Worm (Caenorhabditis elegans) whole organism, young adult: ENCODE measurements around the gene srsx-24.

Experiments
- B0019.2 ChIP-seq: fragments of 200-800 bp; sonication (Bioruptor generic); conservative IDR thresholded peaks from 2 replicates; pipeline ENCODE4 v1.3.6; 2022; ENCODE audit warnings: missing genetic modification reagents, missing genetic modification characterization, missing compliant biosample characterization
- B0035.1 ChIP-seq: sonication (generic microtip); optimal IDR thresholded peaks from 2 replicates; lab custom pipeline; 2016; ENCODE audit warnings: missing genetic modification characterization, mild to moderate bottlenecking, missing compliant biosample characterization, missing genotype, missing genetic modification reagents
- B0261.1 ChIP-seq: sonication (generic microtip); optimal IDR thresholded peaks from 2 replicates; lab custom pipeline; 2016; ENCODE audit warnings: mild to moderate bottlenecking, missing genetic modification characterization, moderate library complexity, missing compliant biosample characterization
- C06A6.2 ChIP-seq: fragments of 200-800 bp; sonication (Bioruptor generic); conservative IDR thresholded peaks from 2 replicates; pipeline ENCODE4 v1.3.6; 2022; ENCODE audit warnings: missing genetic modification characterization, missing compliant biosample characterization
- F22D6.2 ChIP-seq: sonication (generic microtip); optimal IDR thresholded peaks from 2 replicates; lab custom pipeline; 2016; ENCODE audit warnings: mild to moderate bottlenecking, missing genetic modification characterization, missing compliant biosample characterization
- F23B12.7 ChIP-seq: sonication (generic microtip); optimal IDR thresholded peaks from 2 replicates; lab custom pipeline; 2017; ENCODE audit warnings: missing genetic modification characterization, mild to moderate bottlenecking, missing compliant biosample characterization, antibody characterized with exemption, moderate library complexity; ENCODE audit not compliant: insufficient read depth
- F33H1.4 ChIP-seq: fragments of 200-800 bp; sonication (Bioruptor generic); IDR thresholded peaks from 2 replicates; pipeline ENCODE4 v1.3.6; 2022; ENCODE audit warnings: missing genetic modification reagents, missing genetic modification characterization, missing compliant biosample characterization
- F39B2.1 ChIP-seq: fragments of 200-800 bp; sonication (Bioruptor generic); IDR thresholded peaks from 2 replicates; pipeline ENCODE4 v1.3.6; 2022; ENCODE audit warnings: missing genetic modification reagents, missing genetic modification characterization, missing compliant biosample characterization
- F49E8.2 ChIP-seq: sonication (generic microtip); optimal IDR thresholded peaks from 3 replicates; lab custom pipeline; 2017; ENCODE audit warnings: missing genetic modification characterization, mild to moderate bottlenecking, missing compliant biosample characterization, antibody characterized with exemption, moderate library complexity; ENCODE audit not compliant: insufficient read depth
- F55B11.4 ChIP-seq: sonication (generic microtip); optimal IDR thresholded peaks from 2 replicates; lab custom pipeline; 2016; ENCODE audit warnings: missing compliant biosample characterization, missing genetic modification characterization, borderline replicate concordance; ENCODE audit not compliant: insufficient read depth
- K11D2.4 ChIP-seq: fragments of 200-800 bp; sonication (Bioruptor generic); IDR thresholded peaks from 2 replicates; pipeline ENCODE4 v1.3.6; 2022; ENCODE audit warnings: missing genetic modification reagents, missing genetic modification characterization, missing compliant biosample characterization
- T26A5.8 ChIP-seq: sonication (generic microtip); optimal IDR thresholded peaks from 2 replicates; lab custom pipeline; 2016; ENCODE audit warnings: missing genetic modification characterization, missing compliant biosample characterization
- Y56A3A.18 ChIP-seq: fragments of 200-800 bp; sonication (Bioruptor generic); IDR thresholded peaks from 2 replicates; pipeline ENCODE4 v1.3.6; 2022; ENCODE audit warnings: missing genetic modification reagents, missing genetic modification characterization, missing compliant biosample characterization
- ZK185.1 ChIP-seq: sonication (generic microtip); optimal IDR thresholded peaks from 2 replicates; lab custom pipeline; 2016; ENCODE audit warnings: mild to moderate bottlenecking, missing genetic modification characterization, missing compliant biosample characterization; ENCODE audit not compliant: poor library complexity, severe bottlenecking
- ama-1 ChIP-seq, 3 experiments: fragments of 150-350 bp in 1 of 3; sonication (generic microtip) in 2 of 3; optimal IDR thresholded peaks; 2 replicates each; lab custom pipeline; 2014 to 2018; ENCODE audit warnings: missing biosample characterization in 2 of 3, missing genetic modification characterization in 2 of 3, missing genetic modification reagents in 2 of 3
- bed-1 ChIP-seq: fragments of 200-800 bp; sonication (Bioruptor generic); IDR thresholded peaks from 2 replicates; pipeline ENCODE4 v1.3.6; 2022; ENCODE audit warnings: missing genetic modification reagents, missing genetic modification characterization, missing compliant biosample characterization
- cebp-2 ChIP-seq: fragments of 200-800 bp; sonication (Bioruptor generic); IDR thresholded peaks from 2 replicates; pipeline ENCODE4 v1.3.6; 2022; ENCODE audit warnings: missing genetic modification characterization, missing compliant biosample characterization
- ceh-40 ChIP-seq: fragments of 200-800 bp; sonication (Bioruptor generic); IDR thresholded peaks from 2 replicates; pipeline ENCODE4 v1.3.6; 2022; ENCODE audit warnings: missing genetic modification characterization, missing compliant biosample characterization
- chd-7 ChIP-seq: sonication (generic microtip); optimal IDR thresholded peaks from 2 replicates; lab custom pipeline; 2016; ENCODE audit warnings: mild to moderate bottlenecking, missing genetic modification characterization, moderate library complexity, missing compliant biosample characterization
- die-1 ChIP-seq: sonication (generic microtip); optimal IDR thresholded peaks from 2 replicates; lab custom pipeline; 2016; ENCODE audit warnings: missing genotype, mild to moderate bottlenecking, missing genetic modification characterization, missing compliant biosample characterization
- dpff-1 ChIP-seq: sonication (generic microtip); optimal IDR thresholded peaks from 2 replicates; lab custom pipeline; 2017; ENCODE audit warnings: mild to moderate bottlenecking, missing genetic modification characterization, missing compliant biosample characterization
- ekl-4 ChIP-seq: fragments of 200-800 bp; sonication (Bioruptor generic); IDR thresholded peaks from 2 replicates; pipeline ENCODE4 v1.3.6; 2022; ENCODE audit warnings: missing genetic modification reagents, missing genetic modification characterization, missing compliant biosample characterization
- ets-4 ChIP-seq: fragments of 200-800 bp; sonication (Bioruptor generic); optimal IDR thresholded peaks from 2 replicates; lab custom pipeline; 2018; ENCODE audit warnings: mild to moderate bottlenecking, missing genetic modification characterization, missing compliant biosample characterization
- hrde-1 ChIP-seq: sonication (generic microtip); optimal IDR thresholded peaks from 2 replicates; lab custom pipeline; 2016; ENCODE audit warnings: missing genetic modification characterization, mild to moderate bottlenecking, missing compliant biosample characterization, moderate library complexity, missing genotype, missing genetic modification reagents, borderline replicate concordance
- lin-26 ChIP-seq: fragments of 200-800 bp; sonication (Bioruptor generic); IDR thresholded peaks from 2 replicates; pipeline ENCODE4 v1.3.6; 2022; ENCODE audit warnings: missing genetic modification reagents, missing genetic modification characterization, missing compliant biosample characterization
- lin-40 ChIP-seq: sonication (generic microtip); optimal IDR thresholded peaks from 2 replicates; lab custom pipeline; 2016; ENCODE audit warnings: missing genetic modification characterization, mild to moderate bottlenecking, missing compliant biosample characterization, missing genotype, missing genetic modification reagents
- lsl-1 ChIP-seq: fragments of 200-800 bp; sonication (Bioruptor generic); optimal IDR thresholded peaks from 2 replicates; lab custom pipeline; 2018; ENCODE audit warnings: mild to moderate bottlenecking, missing genetic modification characterization, moderate library complexity, missing compliant biosample characterization
- lsy-27 ChIP-seq: sonication (generic microtip); optimal IDR thresholded peaks from 2 replicates; lab custom pipeline; 2017; ENCODE audit warnings: missing genetic modification characterization, mild to moderate bottlenecking, missing compliant biosample characterization, antibody characterized with exemption, missing genotype, borderline replicate concordance; ENCODE audit not compliant: insufficient read depth
- madf-10 ChIP-seq: sonication (generic microtip); optimal IDR thresholded peaks from 2 replicates; lab custom pipeline; 2016; ENCODE audit warnings: mild to moderate bottlenecking, missing genetic modification characterization, missing compliant biosample characterization
- madf-8 ChIP-seq: fragments of 200-800 bp; sonication (Bioruptor generic); conservative IDR thresholded peaks from 2 replicates; pipeline ENCODE4 v1.3.6; 2022; ENCODE audit warnings: missing genetic modification reagents, missing genetic modification characterization, missing compliant biosample characterization
- mes-4 ChIP-seq: sonication (generic microtip); optimal IDR thresholded peaks from 2 replicates; lab custom pipeline; 2016; ENCODE audit warnings: missing genotype, missing genetic modification characterization, missing compliant biosample characterization
- nfyb-1 ChIP-seq: fragments of 200-800 bp; sonication (Bioruptor generic); IDR thresholded peaks from 2 replicates; pipeline ENCODE4 v1.3.6; 2022; ENCODE audit warnings: missing genetic modification reagents, missing genetic modification characterization, missing compliant biosample characterization
- nhr-80 ChIP-seq: sonication (generic microtip); optimal IDR thresholded peaks from 2 replicates; lab custom pipeline; 2016; ENCODE audit warnings: missing genetic modification characterization, missing compliant biosample characterization
- rec-8 ChIP-seq, 2 experiments: sonication (generic microtip); optimal IDR thresholded peaks; 2 replicates each; lab custom pipeline; 2016; ENCODE audit warnings: mild to moderate bottlenecking in 2 of 2, missing genetic modification characterization in 2 of 2, missing genetic modification reagents in 2 of 2, missing genotype in 2 of 2, missing biosample characterization in 1 of 2, missing compliant biosample characterization in 1 of 2, moderate library complexity in 1 of 2
- sdz-38 ChIP-seq: sonication (generic microtip); optimal IDR thresholded peaks from 2 replicates; lab custom pipeline; 2016; ENCODE audit warnings: missing genotype, missing genetic modification characterization, missing compliant biosample characterization
- sptf-2 ChIP-seq: fragments of 200-800 bp; sonication (Bioruptor generic); optimal IDR thresholded peaks from 2 replicates; lab custom pipeline; 2018; ENCODE audit warnings: mild to moderate bottlenecking, missing genetic modification characterization, missing compliant biosample characterization
- tbx-9 ChIP-seq: sonication (generic microtip); optimal IDR thresholded peaks from 2 replicates; lab custom pipeline; 2016; ENCODE audit warnings: borderline replicate concordance, missing genetic modification characterization, inconsistent platforms, missing compliant biosample characterization
- ztf-26 ChIP-seq: sonication (generic microtip); optimal IDR thresholded peaks from 2 replicates; lab custom pipeline; 2017; ENCODE audit warnings: missing genetic modification characterization, missing compliant biosample characterization
- ztf-6 ChIP-seq: fragments of 200-800 bp; sonication (Bioruptor generic); IDR thresholded peaks from 2 replicates; pipeline ENCODE4 v1.3.6; 2022; ENCODE audit warnings: missing genetic modification reagents, missing genetic modification characterization, missing compliant biosample characterization

The srsx-24 gene

DNA sequence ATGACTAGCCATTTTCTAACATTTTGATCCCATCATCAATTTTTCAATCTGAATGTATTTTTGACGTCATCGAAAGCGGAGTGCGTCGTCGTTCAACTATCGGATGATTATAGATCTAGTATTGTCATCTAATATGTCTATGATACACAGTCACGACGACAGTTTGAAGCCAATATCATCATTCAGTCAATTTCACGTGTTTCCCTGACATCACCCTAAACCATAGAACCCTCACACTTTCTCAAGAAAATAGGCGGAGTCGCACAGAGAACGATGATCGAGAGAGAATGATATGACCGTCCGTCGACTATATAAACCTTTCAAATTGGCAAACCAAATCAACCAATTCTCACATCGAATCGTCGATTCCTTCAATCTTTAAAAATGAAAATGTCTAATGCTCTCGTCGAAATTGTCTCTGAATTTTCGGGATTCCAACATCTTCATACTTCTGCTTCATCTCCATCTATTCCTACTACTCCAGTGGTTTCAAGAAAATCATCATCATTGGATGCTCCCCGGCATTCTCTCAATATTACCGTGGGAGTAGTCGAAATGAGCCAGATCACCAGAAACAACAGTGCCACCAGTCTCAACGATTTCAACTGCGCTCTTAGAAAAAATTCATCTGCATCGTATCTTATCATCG lies 36.6 kb upstream of the srsx-24 start, which contains the start of gene F18E3.13 (continued):
- TF ChIP-seq chd-7 (tag; lab: Kevin White, UChicago) = peak; percentile 7
- peak; percentile 34; the same call in 1 of the 2 replicates for TF ChIP-seq C06A6.2
- peak; percentile 74 for TF ChIP-seq nfyb-1 (GFP tag; lab: Robert Waterston, UW)
- TF ChIP-seq F22D6.2 (tag; lab: Kevin White, UChicago) = peak; percentile 21
- 0 out of 2 replicates have a peak, but pooled peaks have one; percentile 13 for TF ChIP-seq K11D2.4

DNA sequence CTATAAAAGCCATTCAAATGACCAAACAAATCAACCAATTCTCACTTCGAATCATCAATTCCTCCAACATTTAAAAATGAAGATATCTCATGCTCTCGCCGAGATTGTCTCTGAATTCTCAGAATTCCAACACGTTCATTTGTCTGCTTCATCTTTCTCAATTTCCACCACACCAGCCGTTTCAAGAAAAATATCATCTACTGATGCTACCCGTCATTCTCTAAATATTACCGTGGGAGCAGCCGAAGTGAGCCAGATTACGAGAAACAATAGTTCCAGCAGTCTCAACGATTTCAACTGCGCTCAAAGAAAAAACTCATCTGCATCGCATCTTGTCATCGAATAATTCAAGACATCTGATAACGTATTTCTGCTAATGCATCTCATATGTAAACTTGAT lies 35.6 kb upstream of the srsx-24 start, which contains the start of gene F18E3.12:
Gene F18E3.12, plus strand, starts transcription at position 77 of the 400 bp plus-strand sequence.
- peak; percentile 94 for TF ChIP-seq ama-1 (optimal IDR thresholded peaks at IDR 0.05; lab: Kevin White, UChicago)
- no peak for TF ChIP-seq ama-1 (GFP tag; optimal IDR thresholded peaks at IDR 0.05; lab: Kevin White, UChicago)
- TF ChIP-seq F39B2.1 (GFP tag; lab: Robert Waterston, UW) = no peak
- TF ChIP-seq, all 124 proteins: peak for 1

DNA sequence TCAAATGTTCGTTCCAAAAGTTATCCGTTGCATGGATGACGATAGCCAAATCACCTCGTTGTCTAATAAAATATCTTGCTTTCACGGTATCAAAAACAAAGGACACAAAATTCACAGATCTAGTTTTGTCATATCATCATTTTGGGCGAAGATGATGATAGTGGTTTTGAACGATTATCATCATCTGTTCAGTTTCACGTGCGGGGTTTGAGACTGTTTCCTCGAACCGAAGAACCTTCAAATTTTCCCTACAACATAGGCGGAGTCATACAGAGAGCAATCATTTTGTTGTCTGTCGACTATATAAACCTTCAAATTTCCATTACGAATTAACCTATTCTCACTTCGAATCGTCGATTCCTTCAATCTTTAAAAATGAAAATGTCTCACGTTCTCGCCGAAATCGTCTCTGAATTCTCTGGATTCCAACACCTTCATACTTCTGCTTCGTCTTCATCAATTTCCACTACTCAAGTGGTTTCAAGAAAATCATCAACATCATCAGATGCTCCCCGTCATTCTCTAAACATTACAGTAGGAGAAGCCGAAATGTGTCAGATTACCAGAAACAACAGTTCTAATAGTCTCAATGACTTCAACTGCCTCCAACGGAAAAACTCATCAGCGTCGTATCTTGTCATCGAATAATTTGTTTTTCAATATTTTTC lies 34.0 kb upstream of the srsx-24 start, which contains the start of gene F18E3.11:
Gene F18E3.11, plus strand, starts transcription at position 376 of the 668 bp plus-strand sequence.
- peak; percentile 97 for TF ChIP-seq ama-1 (optimal IDR thresholded peaks at IDR 0.05; lab: Kevin White, UChicago)
- no peak for TF ChIP-seq ama-1 (GFP tag; optimal IDR thresholded peaks at IDR 0.05; lab: Kevin White, UChicago)
- TF ChIP-seq lin-40 = peak; percentile 48
- TF ChIP-seq ztf-26 (tag; lab: Kevin White, UChicago) = peak; percentile 57
- TF ChIP-seq F23B12.7 = no peak
- 0 out of 2 replicates have a peak, but pooled peaks have one; percentile 15 for TF ChIP-seq C06A6.2

DNA sequence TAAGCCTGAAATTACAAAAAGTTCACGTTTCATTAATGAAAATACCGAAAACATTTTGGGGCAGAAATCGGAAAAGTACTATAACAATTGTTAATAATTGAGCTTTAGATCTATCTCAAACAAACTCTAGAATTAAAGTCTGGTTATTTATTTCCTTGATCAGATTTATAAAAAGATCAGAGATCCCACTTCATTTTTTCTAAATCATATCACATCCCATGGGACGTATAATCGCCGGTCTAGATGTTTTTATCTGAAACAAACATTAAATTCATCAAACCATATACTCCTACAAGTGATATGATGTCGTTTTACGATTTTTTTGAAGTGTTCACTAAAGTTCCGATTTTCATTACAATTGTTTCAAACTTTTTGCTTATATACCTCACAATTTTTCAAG lies 32.4 kb upstream of the srsx-24 start, which contains the start of gene str-41:
Gene str-41, plus strand, starts transcription at position 301 of the 400 bp plus-strand sequence.
- TF ChIP-seq F49E8.2 (no peak), ztf-6 (GFP tag; lab: Robert Waterston, UW) (no peak), ets-4 (GFP tag; lab: Kevin White, UChicago) (no peak), B0035.1 (tag; lab: Kevin White, UChicago) (no peak), lsl-1 (no peak), ceh-40 (GFP tag; lab: Robert Waterston, UW) (no peak), madf-8 (GFP tag; lab: Robert Waterston, UW) (no peak), ZK185.1 (tag; lab: Kevin White, UChicago) (no peak), nfyb-1 (GFP tag; lab: Robert Waterston, UW) (no peak), F55B11.4 (tag; lab: Kevin White, UChicago) (no peak), nhr-80 (no peak), B0261.1 (no peak), cebp-2 (no peak)

DNA sequence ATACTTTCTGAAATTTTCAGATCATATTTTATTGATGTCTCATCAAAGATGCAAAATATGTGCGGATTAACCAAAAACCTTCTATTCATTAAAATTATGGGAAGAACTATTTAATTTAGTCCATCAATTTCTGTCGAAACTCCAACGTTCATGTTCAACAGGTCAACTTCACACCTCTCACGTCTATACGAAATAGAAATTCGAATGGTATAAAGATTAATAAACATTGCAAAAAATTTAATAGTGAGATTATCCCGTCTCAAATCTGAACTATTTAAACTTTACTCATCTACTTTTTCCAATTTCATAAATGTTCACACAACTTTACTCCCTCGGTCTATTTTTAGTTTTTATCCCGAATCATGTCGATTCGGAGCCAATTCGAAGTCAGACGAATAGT lies 30.3 kb upstream of the srsx-24 start, which contains the start of gene R13D7.2:
Gene R13D7.2, plus strand, starts transcription at position 301 of the 400 bp plus-strand sequence.
- TF ChIP-seq mes-4 (tag; lab: Kevin White, UChicago) (no peak), Y56A3A.18 (no peak), bed-1 (GFP tag; lab: Robert Waterston, UW) (no peak), rec-8 (tag; optimal IDR thresholded peaks at IDR 0.05; lab: Kevin White, UChicago) (no peak), tbx-9 (tag; lab: Kevin White, UChicago) (no peak), hrde-1 (tag; lab: Kevin White, UChicago) (no peak), C06A6.2 (no peak), F33H1.4 (GFP tag; lab: Robert Waterston, UW) (no peak), B0019.2 (GFP tag; lab: Robert Waterston, UW) (no peak), lsy-27 (tag; lab: Kevin White, UChicago) (no peak), dpff-1 (tag; lab: Kevin White, UChicago) (no peak), sdz-38 (tag; lab: Kevin White, UChicago) (no peak), T26A5.8 (tag; lab: Kevin White, UChicago) (no peak), lin-26 (GFP tag; lab: Robert Waterston, UW) (no peak), die-1 (tag; lab: Kevin White, UChicago) (no peak), sptf-2 (no peak), ceh-40 (GFP tag; lab: Robert Waterston, UW) (no peak), madf-10 (tag; lab: Kevin White, UChicago) (no peak), ekl-4 (GFP tag; lab: Robert Waterston, UW) (no peak)
